Worm (Caenorhabditis elegans) whole organism, mixed stage, embryonic: ENCODE measurements around the gene gipc-2.

Experiments used
- M03D4.4 ChIP-seq: sonication (generic microtip); optimal IDR thresholded peaks from 2 replicates; lab custom pipeline; 2017; ENCODE audit warnings: mild to moderate bottlenecking, missing genetic modification characterization, missing compliant biosample characterization
- bed-3 ChIP-seq: fragments of 200-800 bp; sonication (Bioruptor generic); optimal IDR thresholded peaks from 3 replicates; lab custom pipeline; 2018; ENCODE audit warnings: mild to moderate bottlenecking, missing genetic modification characterization, moderate library complexity, missing compliant biosample characterization
- ceh-39 ChIP-seq: fragments of 150-350 bp; optimal IDR thresholded peaks from 2 replicates; lab custom pipeline; 2014; ENCODE audit warnings: missing biosample characterization, missing genetic modification characterization
- ceh-43 ChIP-seq: fragments of 200-800 bp; sonication (Bioruptor generic); optimal IDR thresholded peaks from 2 replicates; lab custom pipeline; 2018; ENCODE audit warnings: mild to moderate bottlenecking, missing genetic modification characterization, moderate library complexity, missing compliant biosample characterization
- ceh-83 ChIP-seq: fragments of 200-800 bp; sonication (Bioruptor generic); optimal IDR thresholded peaks from 2 replicates; lab custom pipeline; 2018; ENCODE audit warnings: mild to moderate bottlenecking, missing genetic modification characterization, missing compliant biosample characterization
- cnd-1 ChIP-seq: fragments of 200-800 bp; sonication (Bioruptor generic); optimal IDR thresholded peaks from 2 replicates; lab custom pipeline; 2018; ENCODE audit warnings: mild to moderate bottlenecking, missing genetic modification characterization, missing compliant biosample characterization
- drap-1 ChIP-seq: fragments of 200-800 bp; sonication (Bioruptor generic); optimal IDR thresholded peaks from 3 replicates; lab custom pipeline; 2018; ENCODE audit warnings: mild to moderate bottlenecking, missing genetic modification characterization, missing compliant biosample characterization
- elt-1 ChIP-seq: sonication (generic microtip); optimal IDR thresholded peaks from 2 replicates; lab custom pipeline; 2017; ENCODE audit warnings: missing genetic modification characterization, mild to moderate bottlenecking, missing compliant biosample characterization, antibody characterized with exemption, moderate library complexity, borderline replicate concordance; ENCODE audit not compliant: insufficient read depth
- elt-3 ChIP-seq: fragments of 150-350 bp; optimal IDR thresholded peaks from 2 replicates; lab custom pipeline; 2014; ENCODE audit warnings: missing biosample characterization, missing genetic modification characterization
- ham-2 ChIP-seq: fragments of 200-800 bp; sonication (Bioruptor generic); optimal IDR thresholded peaks from 2 replicates; lab custom pipeline; 2018; ENCODE audit warnings: mild to moderate bottlenecking, missing genetic modification characterization, missing compliant biosample characterization
- hlh-1 ChIP-seq: fragments of 150-350 bp; optimal IDR thresholded peaks from 2 replicates; lab custom pipeline; 2014; ENCODE audit warnings: missing biosample characterization, missing genetic modification reagents, missing genetic modification characterization
- lin-13 ChIP-seq: fragments of 150-350 bp; optimal IDR thresholded peaks from 2 replicates; lab custom pipeline; 2014; ENCODE audit warnings: missing biosample characterization, missing genetic modification characterization
- lin-32 ChIP-seq: fragments of 200-800 bp; sonication (Bioruptor generic); optimal IDR thresholded peaks from 2 replicates; lab custom pipeline; 2018; ENCODE audit warnings: mild to moderate bottlenecking, missing genetic modification characterization, missing compliant biosample characterization
- lsy-2 ChIP-seq: fragments of 150-350 bp; optimal IDR thresholded peaks from 2 replicates; lab custom pipeline; 2014; ENCODE audit warnings: missing biosample characterization, missing genetic modification characterization
- mep-1 ChIP-seq: fragments of 150-350 bp; optimal IDR thresholded peaks from 2 replicates; lab custom pipeline; 2017; ENCODE audit warnings: missing biosample characterization, missing genetic modification reagents, missing genetic modification characterization, inconsistent platforms
- mls-2 ChIP-seq: sonication (generic microtip); optimal IDR thresholded peaks from 2 replicates; lab custom pipeline; 2016; ENCODE audit warnings: mild to moderate bottlenecking, missing genetic modification characterization, moderate library complexity, missing compliant biosample characterization
- nhr-2 ChIP-seq: fragments of 150-350 bp; optimal IDR thresholded peaks from 2 replicates; lab custom pipeline; 2014; ENCODE audit warnings: missing biosample characterization, missing genetic modification characterization
- nhr-237 ChIP-seq: fragments of 150-350 bp; optimal IDR thresholded peaks from 2 replicates; lab custom pipeline; 2014; ENCODE audit warnings: missing biosample characterization, missing genetic modification characterization
- nhr-28 ChIP-seq: fragments of 150-350 bp; optimal IDR thresholded peaks from 2 replicates; lab custom pipeline; 2014; ENCODE audit warnings: missing biosample characterization, missing genetic modification characterization
- nhr-76 ChIP-seq: sonication (generic microtip); optimal IDR thresholded peaks from 2 replicates; lab custom pipeline; 2017; ENCODE audit warnings: missing biosample characterization, missing genetic modification characterization
- sem-2 ChIP-seq: fragments of 200-800 bp; sonication (Bioruptor generic); optimal IDR thresholded peaks from 2 replicates; lab custom pipeline; 2018; ENCODE audit warnings: mild to moderate bottlenecking, missing genetic modification characterization, missing compliant biosample characterization
- snpc-4 ChIP-seq: fragments of 150-350 bp; optimal IDR thresholded peaks from 2 replicates; lab custom pipeline; 2014; ENCODE audit warnings: missing biosample characterization, missing genetic modification characterization
- sptf-1 ChIP-seq: sonication (generic microtip); optimal IDR thresholded peaks from 2 replicates; lab custom pipeline; 2017; ENCODE audit warnings: mild to moderate bottlenecking, missing genetic modification characterization, moderate library complexity, missing compliant biosample characterization
- tbx-8 ChIP-seq: fragments of 200-800 bp; sonication (Bioruptor generic); optimal IDR thresholded peaks from 2 replicates; lab custom pipeline; 2018; ENCODE audit warnings: mild to moderate bottlenecking, missing genetic modification characterization, moderate library complexity, missing compliant biosample characterization
- unc-120 ChIP-seq: sonication (generic microtip); optimal IDR thresholded peaks from 2 replicates; lab custom pipeline; 2017; ENCODE audit warnings: missing genetic modification characterization, missing compliant biosample characterization; ENCODE audit not compliant: poor library complexity, severe bottlenecking
- unc-39 ChIP-seq: fragments of 150-350 bp; optimal IDR thresholded peaks from 2 replicates; lab custom pipeline; 2014; ENCODE audit warnings: missing biosample characterization, missing genetic modification characterization
- unc-62 ChIP-seq: fragments of 150-350 bp; optimal IDR thresholded peaks from 2 replicates; lab custom pipeline; 2014; ENCODE audit warnings: missing biosample characterization, missing genetic modification reagents, missing genetic modification characterization
- ztf-11 ChIP-seq: fragments of 150-350 bp; optimal IDR thresholded peaks from 2 replicates; lab custom pipeline; 2014; ENCODE audit warnings: missing biosample characterization, missing genetic modification characterization

gipc-2 gene

DNA sequence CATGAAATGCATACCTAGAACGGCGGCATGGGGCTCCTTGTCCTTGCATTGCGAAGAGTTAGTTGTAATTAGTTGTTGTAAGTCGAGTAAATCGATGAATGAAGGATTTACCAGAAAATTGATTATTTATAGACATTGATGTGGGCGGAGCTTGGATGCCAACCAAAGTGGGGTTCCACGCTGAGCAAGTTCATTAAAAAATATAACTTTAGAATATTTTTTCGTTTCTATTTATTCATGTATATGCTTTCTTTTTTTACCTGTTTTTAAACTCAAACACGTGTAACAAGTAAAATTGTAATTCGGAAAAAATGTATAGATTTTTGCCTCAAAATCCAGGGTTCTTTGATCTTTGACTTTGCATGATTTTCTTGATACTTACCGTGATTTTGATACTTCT lies at the start of gene gipc-2:
TSS of gene gipc-2 (minus strand) at position 101 of the 400 bp plus-strand sequence.
- TF ChIP-seq lsy-2 (tag; lab: Kevin White, UChicago) = no peak

DNA sequence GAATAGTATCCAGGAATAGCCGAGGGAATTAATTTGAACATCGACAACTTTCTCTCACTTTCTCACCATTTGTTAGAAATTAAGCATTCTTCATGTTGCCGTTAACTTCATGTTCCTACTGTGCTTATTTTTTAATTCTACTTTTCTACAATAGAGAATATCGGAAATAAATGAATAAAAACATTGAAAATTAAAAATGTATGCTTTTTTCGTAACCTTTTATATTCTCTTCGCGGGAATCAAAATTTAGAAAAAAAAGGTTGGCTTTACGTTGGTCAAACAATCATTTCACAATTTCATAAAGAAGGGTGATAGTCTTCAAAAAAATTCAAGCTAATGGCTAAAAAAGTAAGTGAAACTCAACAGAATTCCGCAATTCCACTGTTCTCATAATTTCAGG lies 48.4 kb upstream of the gipc-2 start, which contains the start of gene W01B6.5:
TSS of gene W01B6.5 (plus strand) at position 301 of the 400 bp plus-strand sequence.
- TF ChIP-seq nhr-237 (tag; lab: Kevin White, UChicago) (no peak), ceh-83 (GFP tag; lab: Kevin White, UChicago) (no peak), cnd-1 (tag; lab: Kevin White, UChicago) (no peak), elt-1 (tag; lab: Kevin White, UChicago) (no peak), nhr-76 (tag; lab: Kevin White, UChicago) (no peak), unc-39 (tag; lab: Kevin White, UChicago) (no peak), elt-3 (no peak), M03D4.4 (tag; lab: Kevin White, UChicago) (no peak)

DNA sequence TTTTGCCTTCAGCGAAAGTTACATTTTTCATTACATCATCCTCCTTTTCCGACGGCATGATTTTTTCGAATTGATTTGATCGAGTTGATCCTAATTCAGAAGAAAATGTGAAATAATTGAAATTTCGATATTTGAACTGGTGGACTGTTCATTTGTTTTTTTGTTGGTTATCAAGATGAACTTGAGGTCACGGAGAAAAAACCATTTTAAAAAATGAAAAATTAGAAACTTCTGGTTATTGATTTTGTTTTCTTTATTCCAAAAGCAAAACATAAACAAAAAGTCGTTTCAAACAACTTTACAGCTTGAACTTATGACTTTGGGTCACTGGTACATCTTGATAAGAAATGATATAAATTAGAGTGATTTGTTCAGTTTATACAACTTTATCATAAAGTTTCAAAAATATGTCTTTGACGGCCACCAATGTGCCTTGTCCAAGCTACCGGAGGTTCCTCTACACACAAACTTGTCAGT lies 47.6 kb upstream of the gipc-2 start, which contains the start of the genes ttbk-4 and W01B6.4:
TSS of gene ttbk-4 (minus strand) at position 101 of the 477 bp plus-strand sequence.
TSS of gene W01B6.4 (plus strand) at position 427 of the 477 bp plus-strand sequence.
- TF ChIP-seq nhr-237 (tag; lab: Kevin White, UChicago) = no peak
- TF ChIP-seq ceh-83 (GFP tag; lab: Kevin White, UChicago) = no peak
- no peak for TF ChIP-seq elt-3
- no peak for TF ChIP-seq nhr-28
- TF ChIP-seq nhr-76 (tag; lab: Kevin White, UChicago) = no peak
- no peak for TF ChIP-seq mls-2 (tag; lab: Kevin White, UChicago)
- no peak for TF ChIP-seq ceh-39 (tag; lab: Kevin White, UChicago)
- no peak for TF ChIP-seq unc-120 (tag; lab: Kevin White, UChicago)
- no peak for TF ChIP-seq hlh-1 (tag; lab: Kevin White, UChicago)
- no peak for TF ChIP-seq drap-1 (GFP tag; lab: Kevin White, UChicago)
- TF ChIP-seq lin-13 (tag; lab: Kevin White, UChicago) = no peak
- no peak for TF ChIP-seq lin-32 (GFP tag; lab: Kevin White, UChicago)
- TF ChIP-seq elt-1 (tag; lab: Kevin White, UChicago) = no peak

ce11 chrIV:10072527-10072926 lies 45.1 kb upstream of the gipc-2 start, which contains the start of gene W01B6.3:
Gene W01B6.3, minus strand, starts transcription at chrIV:10072627.
- no peak for TF ChIP-seq lin-32 (GFP tag; lab: Kevin White, UChicago)

ce11 chrIV:10068266-10068665 lies 40.8 kb upstream of the gipc-2 start:
- TF ChIP-seq elt-3 = no peak
- no peak for TF ChIP-seq mep-1 (tag; lab: Kevin White, UChicago)
- TF ChIP-seq sptf-1 = no peak
- no peak for TF ChIP-seq ceh-39 (tag; lab: Kevin White, UChicago)
- TF ChIP-seq nhr-2 (tag; lab: Kevin White, UChicago) = no peak
- TF ChIP-seq bed-3 = no peak
- TF ChIP-seq ceh-43 (GFP tag; lab: Kevin White, UChicago) = no peak
- TF ChIP-seq nhr-28 = no peak
- no peak for TF ChIP-seq lsy-2 (tag; lab: Kevin White, UChicago)
- TF ChIP-seq ham-2 = no peak

DNA sequence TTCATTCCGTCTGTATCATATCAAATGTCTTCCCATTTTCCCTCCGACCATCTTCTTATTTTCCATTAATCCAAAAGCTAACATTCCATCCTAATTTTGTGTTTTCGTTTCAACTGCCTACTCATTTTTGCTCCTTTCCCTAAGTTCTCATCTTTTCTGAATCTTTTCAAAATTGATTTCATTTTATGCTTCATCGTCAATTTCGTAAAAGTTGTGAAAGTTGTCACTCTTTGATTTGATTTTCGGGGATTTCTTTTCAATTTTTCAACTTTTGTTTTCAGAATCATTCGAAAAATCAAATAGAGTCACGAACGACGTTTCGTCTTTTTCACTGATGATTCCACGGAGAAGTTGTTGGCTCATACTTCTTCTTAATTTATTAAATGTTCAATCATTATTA lies 40.1 kb upstream of the gipc-2 start, which contains the start of gene cwn-2:
TSS of gene cwn-2 (plus strand) at position 276 of the 400 bp plus-strand sequence.
- no peak for TF ChIP-seq sptf-1
- no peak for TF ChIP-seq cnd-1 (tag; lab: Kevin White, UChicago)
- no peak for TF ChIP-seq snpc-4 (tag; lab: Kevin White, UChicago)
- TF ChIP-seq nhr-237 (tag; lab: Kevin White, UChicago) = no peak
- no peak for TF ChIP-seq ceh-83 (GFP tag; lab: Kevin White, UChicago)
- no peak for TF ChIP-seq nhr-28
- no peak for TF ChIP-seq ztf-11 (tag; lab: Kevin White, UChicago)
- no peak for TF ChIP-seq tbx-8 (GFP tag; lab: Kevin White, UChicago)
- TF ChIP-seq mls-2 (tag; lab: Kevin White, UChicago) = no peak
- no peak for TF ChIP-seq sem-2 (GFP tag; lab: Kevin White, UChicago)
- TF ChIP-seq M03D4.4 (tag; lab: Kevin White, UChicago) = no peak
- no peak for TF ChIP-seq mep-1 (tag; lab: Kevin White, UChicago)
- TF ChIP-seq unc-62 = no peak
